Fruit fly (Drosophila melanogaster) whole organism, adult: ENCODE measurements around the gene CG8219.

Experiments
- CG5204 ChIP-seq: fragments of 200-800 bp; sonication (Bioruptor generic); optimal IDR thresholded peaks from 2 replicates; lab custom pipeline; 2016; ENCODE audit warnings: missing biosample characterization, missing genetic modification characterization
- CG7101 ChIP-seq: fragments of 200-800 bp; sonication (Bioruptor generic); optimal IDR thresholded peaks from 2 replicates; lab custom pipeline; 2018; ENCODE audit warnings: missing biosample characterization, mild to moderate bottlenecking, missing genetic modification characterization, moderate library complexity
- kay ChIP-seq: fragments of 200-800 bp; sonication (Bioruptor generic); peaks from one replicate; lab custom pipeline; 2016; ENCODE audit warnings: missing biosample characterization, missing genetic modification characterization, borderline replicate concordance

dm6 chr3L:6220187-6220586, 19.9 kb downstream of the CG8219 start, which contains the start of gene CG33946:
- TF ChIP-seq CG5204 (GFP tag; lab: Kevin White, UChicago): no peak
- no peak for TF ChIP-seq kay (GFP tag; lab: Kevin White, UChicago)
- no peak for TF ChIP-seq CG7101 (tag; lab: Kevin White, UChicago)
